Worm (Caenorhabditis elegans) whole organism, L3 larva: Measurements from ENCODE around the gene srd-74.
A peak's percentile ranks its signal among the peaks of the same experiment; 100 is the strongest.

Experiments
- R02D3.7 ChIP-seq: fragments of 150-350 bp; optimal IDR thresholded peaks from 2 replicates; lab custom pipeline; 2014; ENCODE audit warnings: missing biosample characterization, missing genetic modification characterization
- ZK546.5 ChIP-seq: sonication (generic microtip); optimal IDR thresholded peaks from 2 replicates; lab custom pipeline; 2017; ENCODE audit warnings: missing biosample characterization, missing genetic modification characterization
- ama-1 ChIP-seq: fragments of 150-350 bp; optimal IDR thresholded peaks from 2 replicates; lab custom pipeline; 2018
- ceh-16 ChIP-seq: sonication (generic microtip); optimal IDR thresholded peaks from 2 replicates; lab custom pipeline; 2017; ENCODE audit warnings: missing biosample characterization, missing genetic modification characterization
- ceh-28 ChIP-seq: fragments of 150-350 bp; optimal IDR thresholded peaks from 2 replicates; lab custom pipeline; 2014; ENCODE audit warnings: missing biosample characterization, missing genetic modification reagents, missing genetic modification characterization
- ceh-9 ChIP-seq: sonication (generic microtip); optimal IDR thresholded peaks from 2 replicates; lab custom pipeline; 2018; ENCODE audit warnings: missing biosample characterization, missing genetic modification characterization
- daf-12 ChIP-seq: fragments of 150-350 bp; optimal IDR thresholded peaks from 2 replicates; lab custom pipeline; 2014; ENCODE audit warnings: missing biosample characterization, missing genetic modification reagents, missing genetic modification characterization
- egl-27 ChIP-seq: sonication (generic microtip); optimal IDR thresholded peaks from 4 replicates; lab custom pipeline; 2017; ENCODE audit warnings: missing biosample characterization, missing genetic modification reagents, missing genetic modification characterization
- egl-5 ChIP-seq: fragments of 150-350 bp; optimal IDR thresholded peaks from 2 replicates; lab custom pipeline; 2017; ENCODE audit warnings: missing biosample characterization, missing genetic modification reagents, missing genetic modification characterization, inconsistent platforms
- elt-1 ChIP-seq: fragments of 150-350 bp; optimal IDR thresholded peaks from 2 replicates; lab custom pipeline; 2014; ENCODE audit warnings: missing biosample characterization, missing genetic modification characterization
- elt-2 ChIP-seq: sonication (generic microtip); optimal IDR thresholded peaks from 2 replicates; lab custom pipeline; 2016; ENCODE audit warnings: missing genetic modification reagents, mild to moderate bottlenecking, missing genetic modification characterization, missing compliant biosample characterization
- elt-3 ChIP-seq, 3 experiments: fragments of 150-350 bp in 1 of 3; sonication (generic microtip) in 2 of 3; optimal IDR thresholded peaks; 2 replicates in 2 of 3; 4 replicates in 1 of 3; lab custom pipeline; 2014 to 2017; ENCODE audit warnings: missing biosample characterization in 3 of 3, missing genetic modification characterization in 3 of 3
- eor-1 ChIP-seq, 2 experiments: fragments of 150-350 bp; optimal IDR thresholded peaks; 2 replicates each; lab custom pipeline; 2014 to 2018; ENCODE audit warnings: missing biosample characterization in 2 of 2, missing genetic modification characterization in 2 of 2
- fkh-10 ChIP-seq: sonication (generic microtip); optimal IDR thresholded peaks from 2 replicates; lab custom pipeline; 2017; ENCODE audit warnings: missing biosample characterization, missing genetic modification reagents, missing genetic modification characterization
- fos-1 ChIP-seq: fragments of 150-350 bp; optimal IDR thresholded peaks from 2 replicates; lab custom pipeline; 2014; ENCODE audit warnings: missing biosample characterization, missing genetic modification characterization
- hmg-11 ChIP-seq: sonication (generic microtip); optimal IDR thresholded peaks from 2 replicates; lab custom pipeline; 2016; ENCODE audit warnings: missing genetic modification characterization, missing compliant biosample characterization
- jun-1 ChIP-seq: fragments of 150-350 bp; optimal IDR thresholded peaks from 2 replicates; lab custom pipeline; 2014; ENCODE audit warnings: missing biosample characterization, missing genetic modification reagents, missing genetic modification characterization
- lin-15B ChIP-seq: fragments of 150-350 bp; optimal IDR thresholded peaks from 2 replicates; lab custom pipeline; 2014; ENCODE audit warnings: missing biosample characterization, missing genetic modification characterization
- lin-39 ChIP-seq: fragments of 150-350 bp; optimal IDR thresholded peaks from 2 replicates; lab custom pipeline; 2018; ENCODE audit warnings: missing biosample characterization, missing genetic modification reagents, missing genetic modification characterization
- lsy-12 ChIP-seq: sonication (generic microtip); optimal IDR thresholded peaks from 2 replicates; lab custom pipeline; 2016; ENCODE audit warnings: mild to moderate bottlenecking, missing genetic modification characterization, missing compliant biosample characterization
- mdl-1 ChIP-seq: fragments of 150-350 bp; optimal IDR thresholded peaks from 2 replicates; lab custom pipeline; 2014; ENCODE audit warnings: missing biosample characterization, missing genetic modification characterization
- mml-1 ChIP-seq: fragments of 150-350 bp; sonication (generic microtip); optimal IDR thresholded peaks from 3 replicates; lab custom pipeline; 2014; ENCODE audit warnings: missing biosample characterization, missing genetic modification characterization
- nfya-1 ChIP-seq: sonication (generic microtip); optimal IDR thresholded peaks from 2 replicates; lab custom pipeline; 2017; ENCODE audit warnings: missing genetic modification characterization, mild to moderate bottlenecking, missing compliant biosample characterization, antibody characterized with exemption, moderate library complexity; ENCODE audit not compliant: insufficient read depth
- nhr-11 ChIP-seq: fragments of 150-350 bp; optimal IDR thresholded peaks from 2 replicates; lab custom pipeline; 2014; ENCODE audit warnings: missing biosample characterization, missing genetic modification characterization
- nhr-12 ChIP-seq: fragments of 150-350 bp; optimal IDR thresholded peaks from 2 replicates; lab custom pipeline; 2014; ENCODE audit warnings: missing biosample characterization, missing genetic modification characterization
- nhr-23 ChIP-seq: fragments of 150-350 bp; optimal IDR thresholded peaks from 2 replicates; lab custom pipeline; 2014; ENCODE audit warnings: missing biosample characterization, missing genetic modification reagents, missing genetic modification characterization
- nhr-237 ChIP-seq: fragments of 150-350 bp; optimal IDR thresholded peaks from 2 replicates; lab custom pipeline; 2014; ENCODE audit warnings: missing biosample characterization, missing genetic modification characterization
- nhr-25 ChIP-seq: sonication (generic microtip); optimal IDR thresholded peaks from 2 replicates; lab custom pipeline; 2017; ENCODE audit warnings: missing biosample characterization, missing genetic modification characterization
- nhr-28 ChIP-seq: fragments of 150-350 bp; optimal IDR thresholded peaks from 2 replicates; lab custom pipeline; 2014; ENCODE audit warnings: missing biosample characterization, missing genetic modification characterization
- nhr-43 ChIP-seq: sonication (generic microtip); optimal IDR thresholded peaks from 2 replicates; lab custom pipeline; 2016; ENCODE audit warnings: mild to moderate bottlenecking, missing genetic modification characterization, missing compliant biosample characterization; ENCODE audit not compliant: poor library complexity, severe bottlenecking
- nhr-67 ChIP-seq: fragments of 150-350 bp; optimal IDR thresholded peaks from 2 replicates; lab custom pipeline; 2014; ENCODE audit warnings: missing biosample characterization, missing genetic modification characterization
- nhr-76 ChIP-seq: fragments of 150-350 bp; sonication (generic microtip); optimal IDR thresholded peaks from 5 replicates; lab custom pipeline; 2014; ENCODE audit warnings: missing biosample characterization, missing genetic modification characterization
- nhr-77 ChIP-seq: fragments of 150-350 bp; optimal IDR thresholded peaks from 2 replicates; lab custom pipeline; 2014; ENCODE audit warnings: missing biosample characterization, missing genetic modification characterization
- pha-4 ChIP-seq: fragments of 150-350 bp; optimal IDR thresholded peaks from 2 replicates; lab custom pipeline; 2014; ENCODE audit warnings: missing biosample characterization, missing genetic modification reagents, missing genetic modification characterization
- pqm-1 ChIP-seq: fragments of 150-350 bp; optimal IDR thresholded peaks from 2 replicates; lab custom pipeline; 2017; ENCODE audit warnings: missing biosample characterization, missing genetic modification characterization, inconsistent platforms
- skn-1 ChIP-seq: fragments of 150-350 bp; optimal IDR thresholded peaks from 2 replicates; lab custom pipeline; 2014; ENCODE audit warnings: missing biosample characterization, missing genetic modification characterization
- tbx-2 ChIP-seq: sonication (generic microtip); optimal IDR thresholded peaks from 2 replicates; lab custom pipeline; 2016; ENCODE audit warnings: mild to moderate bottlenecking, missing genetic modification characterization, missing compliant biosample characterization
- unc-62 ChIP-seq: fragments of 150-350 bp; sonication (generic microtip); optimal IDR thresholded peaks from 4 replicates; lab custom pipeline; 2014; ENCODE audit warnings: missing biosample characterization, missing genetic modification reagents, missing genetic modification characterization
- zag-1 ChIP-seq: fragments of 150-350 bp; optimal IDR thresholded peaks from 2 replicates; lab custom pipeline; 2014; ENCODE audit warnings: missing biosample characterization, missing genetic modification characterization
- ztf-11 ChIP-seq: fragments of 150-350 bp; optimal IDR thresholded peaks from 2 replicates; lab custom pipeline; 2014; ENCODE audit warnings: missing biosample characterization, missing genetic modification characterization

Gene srd-74

ce11 chrIII:11811839-11812238 lies 29.9 kb downstream of the srd-74 start:
- TF ChIP-seq nhr-43 (tag; lab: Kevin White, UChicago), result peak; percentile 65
- no peak for TF ChIP-seq ama-1
- no peak for TF ChIP-seq fkh-10 (GFP tag; lab: Kevin White, UChicago)
- TF ChIP-seq egl-27 (tag; lab: Kevin White, UChicago), result no peak
- peak; percentile 0 for TF ChIP-seq nfya-1 (tag; lab: Kevin White, UChicago)
- TF ChIP-seq R02D3.7 (tag; lab: Kevin White, UChicago), result no peak
- TF ChIP-seq nhr-23 (tag; lab: Kevin White, UChicago), result peak; percentile 52
- no peak for TF ChIP-seq jun-1 (tag; lab: Kevin White, UChicago)
- no peak for TF ChIP-seq elt-3 (tag; optimal IDR thresholded peaks at IDR 0.05; lab: Kevin White, UChicago)
- TF ChIP-seq elt-1 (tag; lab: Kevin White, UChicago), result no peak
- TF ChIP-seq pqm-1 (tag; lab: Kevin White, UChicago), result no peak
- TF ChIP-seq lin-39 (tag; lab: Kevin White, UChicago), result no peak
- TF ChIP-seq lin-15B, result no peak
- TF ChIP-seq ceh-9 (tag; lab: Kevin White, UChicago), result no peak
- no peak for TF ChIP-seq ceh-16 (tag; lab: Kevin White, UChicago)
- TF ChIP-seq pha-4 (tag; lab: Kevin White, UChicago), result no peak
- TF ChIP-seq nhr-67 (tag; lab: Kevin White, UChicago), result no peak
- no peak for TF ChIP-seq lsy-12
- TF ChIP-seq nhr-237 (tag; lab: Kevin White, UChicago), result no peak
- TF ChIP-seq nhr-11, result no peak
- TF ChIP-seq hmg-11 (tag; lab: Kevin White, UChicago), result peak; percentile 1
- no peak for TF ChIP-seq nhr-28 (tag; lab: Kevin White, UChicago)
- no peak for TF ChIP-seq ZK546.5 (tag; lab: Kevin White, UChicago)
- no peak for TF ChIP-seq tbx-2 (tag; lab: Kevin White, UChicago)
- no peak for TF ChIP-seq fos-1 (tag; lab: Kevin White, UChicago)
- TF ChIP-seq unc-62 (GFP tag; lab: Kevin White, UChicago), result no peak
- no peak for TF ChIP-seq egl-5 (tag; lab: Kevin White, UChicago)
- TF ChIP-seq zag-1, result no peak
- no peak for TF ChIP-seq ceh-28 (tag; lab: Kevin White, UChicago)
- TF ChIP-seq daf-12 (tag; lab: Kevin White, UChicago), result no peak
- no peak for TF ChIP-seq mml-1 (tag; lab: Kevin White, UChicago)
- peak; percentile 65 for TF ChIP-seq nhr-25
- TF ChIP-seq elt-2 (tag; lab: Kevin White, UChicago), result no peak
- TF ChIP-seq nhr-77 (tag; lab: Kevin White, UChicago), result no peak
- TF ChIP-seq skn-1, result no peak
- TF ChIP-seq eor-1 (tag; optimal IDR thresholded peaks at IDR 0.05; lab: Kevin White, UChicago), result no peak
- TF ChIP-seq nhr-12, result no peak
- TF ChIP-seq nhr-76 (tag; lab: Kevin White, UChicago), result no peak
- TF ChIP-seq, all 47 proteins: peak for 5

- TF ChIP-seq nhr-23 (tag; lab: Kevin White, UChicago), result peak; percentile 20
- TF ChIP-seq elt-2 (tag; lab: Kevin White, UChicago), result no peak
- peak; percentile 45 for TF ChIP-seq nhr-25
These were observed 32.8 kb downstream of the srd-74 start for ce11 chrIII:11814653-11815052.

- TF ChIP-seq egl-27 (tag; lab: Kevin White, UChicago), result no peak
- no peak for TF ChIP-seq zag-1
- TF ChIP-seq nhr-67 (tag; lab: Kevin White, UChicago), result no peak
- TF ChIP-seq mdl-1 (tag; lab: Kevin White, UChicago), result no peak
- TF ChIP-seq nhr-25, result peak; percentile 67
- no peak for TF ChIP-seq ama-1
- TF ChIP-seq ztf-11 (tag; lab: Kevin White, UChicago), result no peak
- TF ChIP-seq, all 47 proteins: peak for 1
These were observed 34.7 kb downstream of the srd-74 start, which contains the start of gene C18D11.1 for ce11 chrIII:11816523-11817003. TSS of gene C18D11.1 (plus strand) at chrIII:11816573.
